Fruit fly (Drosophila melanogaster) whole organism, prepupa: ENCODE results near the gene Nmd3.
A peak's percentile ranks its signal among the peaks of the same experiment; 100 is the strongest.

Source experiments
- Blimp-1 ChIP-seq: fragments of 200-800 bp; sonication (Bioruptor generic); optimal IDR thresholded peaks from 3 replicates; lab custom pipeline; 2017; ENCODE audit warnings: missing biosample characterization, missing genetic modification characterization, mild to moderate bottlenecking, moderate library complexity, missing genetic modification reagents
- CG10631 ChIP-seq: fragments of 200-800 bp; sonication (Bioruptor generic); optimal IDR thresholded peaks from 2 replicates; lab custom pipeline; 2016; ENCODE audit warnings: missing biosample characterization, missing genetic modification characterization
- CG10669 ChIP-seq: fragments of 200-800 bp; sonication (Bioruptor generic); optimal IDR thresholded peaks from 3 replicates; lab custom pipeline; 2018; ENCODE audit warnings: missing biosample characterization, mild to moderate bottlenecking, missing genetic modification characterization, moderate library complexity
- CG11762 ChIP-seq: fragments of 200-800 bp; sonication (Bioruptor generic); optimal IDR thresholded peaks from 3 replicates; lab custom pipeline; 2016; ENCODE audit warnings: missing biosample characterization, missing genetic modification characterization; ENCODE audit not compliant: insufficient read depth
- CG11902 ChIP-seq: fragments of 200-800 bp; sonication (Bioruptor generic); optimal IDR thresholded peaks from 3 replicates; lab custom pipeline; 2016; ENCODE audit warnings: missing biosample characterization, missing genetic modification characterization
- CG15336 ChIP-seq: fragments of 200-800 bp; sonication (Bioruptor generic); IDR thresholded peaks from 2 replicates; pipeline ENCODE4 v1.3.6; 2022; ENCODE audit warnings: missing biosample characterization, missing genetic modification characterization
- CG3032 ChIP-seq: fragments of 200-800 bp; optimal IDR thresholded peaks from 2 replicates; lab custom pipeline; 2019; ENCODE audit warnings: missing biosample characterization, mild to moderate bottlenecking, missing genetic modification characterization, moderate library complexity
- CG31627 ChIP-seq: fragments of 200-800 bp; sonication (Bioruptor generic); optimal IDR thresholded peaks from 3 replicates; lab custom pipeline; 2016; ENCODE audit warnings: missing biosample characterization, missing genetic modification characterization
- CG34406 ChIP-seq: fragments of 200-800 bp; sonication (Bioruptor generic); optimal IDR thresholded peaks from 3 replicates; lab custom pipeline; 2016; ENCODE audit warnings: missing biosample characterization, missing genetic modification characterization
- CG3919 ChIP-seq: fragments of 200-800 bp; sonication (Bioruptor generic); optimal IDR thresholded peaks from 3 replicates; lab custom pipeline; 2016; ENCODE audit warnings: missing biosample characterization, missing genetic modification characterization
- CG6163 ChIP-seq: fragments of 200-800 bp; sonication (Bioruptor generic); IDR thresholded peaks from 3 replicates; pipeline ENCODE4 v1.3.6; 2022; ENCODE audit warnings: missing biosample characterization, missing genetic modification characterization
- CG6276 ChIP-seq: fragments of 200-800 bp; sonication (Bioruptor generic); optimal IDR thresholded peaks from 2 replicates; lab custom pipeline; 2017; ENCODE audit warnings: missing biosample characterization, mild to moderate bottlenecking, missing genetic modification characterization
- CG6792 ChIP-seq: fragments of 200-800 bp; sonication (Bioruptor generic); optimal IDR thresholded peaks from 3 replicates; lab custom pipeline; 2016; ENCODE audit warnings: missing biosample characterization, missing genetic modification characterization
- CG6808 ChIP-seq: fragments of 200-800 bp; sonication (Bioruptor generic); optimal IDR thresholded peaks from 3 replicates; lab custom pipeline; 2017; ENCODE audit warnings: missing biosample characterization, missing genetic modification characterization, mild to moderate bottlenecking, moderate library complexity, missing genetic modification reagents
- CG8119 ChIP-seq: fragments of 200-800 bp; sonication (Bioruptor generic); IDR thresholded peaks from 3 replicates; pipeline ENCODE4 v1.3.6; 2022; ENCODE audit warnings: missing biosample characterization, missing genetic modification characterization
- CG8632 ChIP-seq: fragments of 200-800 bp; sonication (Bioruptor generic); optimal IDR thresholded peaks from 3 replicates; lab custom pipeline; 2016; ENCODE audit warnings: missing biosample characterization, missing genetic modification characterization
- Eip75B ChIP-seq: fragments of 200-800 bp; sonication (Bioruptor generic); optimal IDR thresholded peaks from 3 replicates; lab custom pipeline; 2016; ENCODE audit warnings: missing biosample characterization, missing genetic modification characterization
- Eip78C ChIP-seq: fragments of 200-800 bp; sonication (Bioruptor generic); peaks from one replicate; lab custom pipeline; 2016; ENCODE audit warnings: missing biosample characterization, missing genetic modification characterization
- Eip93F ChIP-seq: fragments of 200-800 bp; sonication (Bioruptor generic); optimal IDR thresholded peaks from 2 replicates; lab custom pipeline; 2016; ENCODE audit warnings: missing biosample characterization, mild to moderate bottlenecking, missing genetic modification characterization
- Ets21C ChIP-seq: fragments of 200-800 bp; sonication (Bioruptor generic); optimal IDR thresholded peaks from 3 replicates; lab custom pipeline; 2016; ENCODE audit warnings: missing biosample characterization, missing genetic modification characterization
- Gug ChIP-seq: fragments of 200-800 bp; sonication (Bioruptor generic); IDR thresholded peaks from 2 replicates; pipeline ENCODE4 v1.3.6; 2022; ENCODE audit warnings: missing biosample characterization, missing genetic modification characterization
- Hr39 ChIP-seq: fragments of 200-800 bp; sonication (Bioruptor generic); optimal IDR thresholded peaks from 2 replicates; lab custom pipeline; 2016; ENCODE audit warnings: missing biosample characterization, missing genetic modification characterization
- Hr4 ChIP-seq: fragments of 200-800 bp; sonication (Bioruptor generic); optimal IDR thresholded peaks from 3 replicates; lab custom pipeline; 2016; ENCODE audit warnings: missing biosample characterization, missing genetic modification characterization
- OdsH ChIP-seq: fragments of 200-800 bp; sonication (Bioruptor generic); optimal IDR thresholded peaks from 3 replicates; lab custom pipeline; 2016; ENCODE audit warnings: missing biosample characterization, missing genetic modification characterization
- Sox102F ChIP-seq: fragments of 200-800 bp; sonication (Bioruptor generic); optimal IDR thresholded peaks from 2 replicates; lab custom pipeline; 2016; ENCODE audit warnings: missing biosample characterization, mild to moderate bottlenecking, missing genetic modification characterization
- acj6 ChIP-seq: fragments of 200-800 bp; sonication (Bioruptor generic); optimal IDR thresholded peaks from 3 replicates; lab custom pipeline; 2016; ENCODE audit warnings: missing biosample characterization, missing genetic modification characterization
- cyc ChIP-seq: fragments of 200-800 bp; sonication (Bioruptor generic); optimal IDR thresholded peaks from 3 replicates; lab custom pipeline; 2016; ENCODE audit warnings: missing biosample characterization, missing genetic modification characterization
- dac ChIP-seq: fragments of 200-800 bp; sonication (Bioruptor generic); optimal IDR thresholded peaks from 2 replicates; lab custom pipeline; 2017; ENCODE audit warnings: missing biosample characterization, mild to moderate bottlenecking, missing genetic modification characterization
- dsx ChIP-seq: fragments of 200-800 bp; optimal IDR thresholded peaks from 3 replicates; lab custom pipeline; 2019; ENCODE audit warnings: missing biosample characterization, mild to moderate bottlenecking, missing genetic modification characterization, moderate library complexity; ENCODE audit not compliant: poor library complexity, severe bottlenecking
- eg ChIP-seq: fragments of 200-800 bp; sonication (Bioruptor generic); IDR thresholded peaks from 3 replicates; pipeline ENCODE4 v1.3.6; 2022; ENCODE audit warnings: missing biosample characterization, missing genetic modification characterization
- esn ChIP-seq: fragments of 200-800 bp; sonication (Bioruptor generic); optimal IDR thresholded peaks from 2 replicates; lab custom pipeline; 2016; ENCODE audit warnings: missing biosample characterization, mild to moderate bottlenecking, missing genetic modification characterization, moderate library complexity
- fd59A ChIP-seq: fragments of 200-800 bp; sonication (Bioruptor generic); optimal IDR thresholded peaks from 2 replicates; lab custom pipeline; 2017; ENCODE audit warnings: missing biosample characterization, mild to moderate bottlenecking, missing genetic modification characterization, missing genetic modification reagents
- fkh ChIP-seq: fragments of 200-800 bp; sonication (Bioruptor generic); optimal IDR thresholded peaks from 3 replicates; lab custom pipeline; 2017; ENCODE audit warnings: missing biosample characterization, mild to moderate bottlenecking, missing genetic modification characterization, moderate library complexity
- lz ChIP-seq: fragments of 200-800 bp; sonication (Bioruptor generic); optimal IDR thresholded peaks from 3 replicates; lab custom pipeline; 2016; ENCODE audit warnings: missing biosample characterization, missing genetic modification characterization
- net ChIP-seq: fragments of 200-800 bp; sonication (Bioruptor generic); optimal IDR thresholded peaks from 3 replicates; lab custom pipeline; 2016; ENCODE audit warnings: missing biosample characterization, missing genetic modification characterization
- pdm3 ChIP-seq: fragments of 200-800 bp; sonication (Bioruptor generic); optimal IDR thresholded peaks from 3 replicates; lab custom pipeline; 2016; ENCODE audit warnings: missing biosample characterization, missing genetic modification characterization
- spab ChIP-seq: fragments of 200-800 bp; sonication (Bioruptor generic); optimal IDR thresholded peaks from 2 replicates; lab custom pipeline; 2017; ENCODE audit warnings: missing biosample characterization, mild to moderate bottlenecking, missing genetic modification characterization, missing genetic modification reagents
- ss ChIP-seq, 2 experiments: fragments of 200-800 bp; sonication (Bioruptor generic); optimal IDR thresholded peaks; 2 replicates in 1 of 2; 3 replicates in 1 of 2; lab custom pipeline; 2017 to 2018; ENCODE audit warnings: mild to moderate bottlenecking in 2 of 2, missing biosample characterization in 2 of 2, missing genetic modification characterization in 2 of 2, moderate library complexity in 1 of 2
- topi ChIP-seq: fragments of 200-800 bp; sonication (Bioruptor generic); optimal IDR thresholded peaks from 3 replicates; lab custom pipeline; 2016; ENCODE audit warnings: missing biosample characterization, missing genetic modification characterization
- vri ChIP-seq: fragments of 200-800 bp; sonication (Bioruptor generic); optimal IDR thresholded peaks from 3 replicates; lab custom pipeline; 2016; ENCODE audit warnings: missing biosample characterization, mild to moderate bottlenecking, missing genetic modification characterization

Gene Nmd3

dm6 chrX:2141854-2142216 lies 42.6 kb downstream of the Nmd3 start (continued):
- TF ChIP-seq ss (GFP tag; optimal IDR thresholded peaks at IDR 0.05; lab: Kevin White, UChicago) (peak in 1 of 2 experiments; percentile 64), CG34406 (GFP tag; lab: Kevin White, UChicago) (peak; percentile 29), CG8119 (GFP tag; lab: Robert Waterston, UW) (no peak), acj6 (GFP tag; lab: Kevin White, UChicago) (no peak), CG3032 (peak; percentile 36), CG6808 (peak; percentile 53), CG3919 (GFP tag; lab: Kevin White, UChicago) (peak; percentile 42), net (peak; percentile 6), Eip93F (GFP tag; lab: Kevin White, UChicago) (no peak), CG11762 (peak; percentile 22), cyc (GFP tag; lab: Kevin White, UChicago) (peak; percentile 41), CG10631 (GFP tag; lab: Kevin White, UChicago) (peak; percentile 30), Sox102F (GFP tag; lab: Kevin White, UChicago) (peak; percentile 52), Gug (GFP tag; lab: Robert Waterston, UW) (no peak), vri (peak; percentile 85), CG8632 (GFP tag; lab: Kevin White, UChicago) (peak; percentile 37)

- no peak for TF ChIP-seq Gug (GFP tag; lab: Robert Waterston, UW)
- peak; percentile 21 for TF ChIP-seq lz (GFP tag; lab: Kevin White, UChicago)
- TF ChIP-seq Blimp-1 (GFP tag; lab: Kevin White, UChicago), result no peak
- peak; percentile 45; the same call in 1 of the 3 replicates for TF ChIP-seq CG6163
- TF ChIP-seq fkh (GFP tag; lab: Kevin White, UChicago), result no peak
- TF ChIP-seq vri, result peak; percentile 20
- TF ChIP-seq OdsH (GFP tag; lab: Kevin White, UChicago), result peak; percentile 10
- peak; percentile 33 for TF ChIP-seq Eip75B
- peak; percentile 30 for TF ChIP-seq topi (GFP tag; lab: Kevin White, UChicago)
- no peak for TF ChIP-seq fd59A
- TF ChIP-seq Eip78C (GFP tag; lab: Kevin White, UChicago), result peak; percentile 63
- peak; percentile 39 for TF ChIP-seq Hr39 (GFP tag; lab: Kevin White, UChicago)
- 0 out of 3 replicates have a peak, but pooled peaks have one; percentile 23 for TF ChIP-seq CG8119 (GFP tag; lab: Robert Waterston, UW)
- TF ChIP-seq Ets21C (GFP tag; lab: Kevin White, UChicago), result no peak
- TF ChIP-seq CG6276 (GFP tag; lab: Kevin White, UChicago), result no peak
- no peak for TF ChIP-seq CG11902
- TF ChIP-seq CG6808, result no peak
- no peak for TF ChIP-seq CG6792 (GFP tag; lab: Kevin White, UChicago)
- peak; percentile 63 for TF ChIP-seq CG15336 (GFP tag; lab: Robert Waterston, UW)
- TF ChIP-seq CG10669, result no peak
- TF ChIP-seq acj6 (GFP tag; lab: Kevin White, UChicago), result peak; percentile 37
- peak; percentile 20 for TF ChIP-seq CG31627 (GFP tag; lab: Kevin White, UChicago)
- peak; percentile 13 for TF ChIP-seq pdm3 (GFP tag; lab: Kevin White, UChicago)
- peak; percentile 53; the same call in 1 of the 3 replicates for TF ChIP-seq eg (GFP tag; lab: Robert Waterston, UW)
- peak; percentile 28 for TF ChIP-seq dsx (GFP tag; lab: Kevin White, UChicago)
- TF ChIP-seq Hr4, result peak; percentile 26
- peak; percentile 2 for TF ChIP-seq net
- TF ChIP-seq esn (GFP tag; lab: Kevin White, UChicago), result peak; percentile 35
- TF ChIP-seq Eip93F (GFP tag; lab: Kevin White, UChicago), result no peak
- no peak for TF ChIP-seq spab (GFP tag; lab: Kevin White, UChicago)
- TF ChIP-seq dac (GFP tag; lab: Kevin White, UChicago), result no peak
- TF ChIP-seq, all 60 proteins: peak for 18
Observed at dm6 chrX:2141159-2141853, 43.2 kb downstream of the Nmd3 start, which contains the start of gene D2hgdh. Gene D2hgdh (plus strand): TSS chrX:2141489.
